Worm (Caenorhabditis elegans): ENCODE data around the gene clec-41.

DNA sequence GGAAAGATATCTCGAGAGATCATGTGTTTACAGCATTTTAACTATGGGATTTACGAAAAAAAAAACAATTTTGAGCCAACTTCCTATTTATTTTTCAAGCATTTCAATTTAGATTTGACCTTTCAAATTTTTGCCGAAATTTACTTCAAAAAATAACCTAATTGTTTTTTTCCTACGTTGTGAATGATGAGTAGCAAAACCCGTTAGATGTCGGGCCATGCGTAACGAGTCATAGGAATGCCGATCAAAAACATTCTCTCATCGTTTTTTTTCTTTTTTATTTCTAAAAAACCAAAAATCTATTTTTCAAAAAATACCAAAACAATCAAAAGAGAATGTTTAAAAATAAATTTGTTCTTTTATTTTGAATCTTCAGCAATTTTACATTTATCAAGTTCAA, 25.0 kb upstream of the clec-41 start:
- no peak for TF ChIP-seq him-1 (tag; optimal IDR thresholded peaks at IDR 0.05)
- TF ChIP-seq W03F9.2 (tag; optimal IDR thresholded peaks at IDR 0.05), result no peak

All from whole organism, L4/young adult.